Worm (Caenorhabditis elegans) whole organism, young adult: ENCODE measurements around the gene vglu-3.

ENCODE experiments used
- B0336.3 ChIP-seq: fragments of 200-800 bp; sonication (Bioruptor generic); IDR thresholded peaks from 2 replicates; pipeline ENCODE4 v1.3.6; 2022; ENCODE audit warnings: missing genetic modification characterization, missing compliant biosample characterization
- C06A6.2 ChIP-seq: fragments of 200-800 bp; sonication (Bioruptor generic); conservative IDR thresholded peaks from 2 replicates; pipeline ENCODE4 v1.3.6; 2022; ENCODE audit warnings: missing genetic modification characterization, missing compliant biosample characterization
- C17E4.6 ChIP-seq: fragments of 200-800 bp; sonication (Bioruptor generic); IDR thresholded peaks from 2 replicates; pipeline ENCODE4 v1.3.6; 2022; ENCODE audit warnings: missing genetic modification reagents, missing genetic modification characterization, missing compliant biosample characterization
- F33H1.4 ChIP-seq: fragments of 200-800 bp; sonication (Bioruptor generic); IDR thresholded peaks from 2 replicates; pipeline ENCODE4 v1.3.6; 2022; ENCODE audit warnings: missing genetic modification reagents, missing genetic modification characterization, missing compliant biosample characterization
- F37B4.10 ChIP-seq: fragments of 200-800 bp; sonication (Bioruptor generic); IDR thresholded peaks from 2 replicates; pipeline ENCODE4 v1.3.6; 2022; ENCODE audit warnings: missing genetic modification characterization, missing compliant biosample characterization
- F49E8.2 ChIP-seq: sonication (generic microtip); optimal IDR thresholded peaks from 3 replicates; lab custom pipeline; 2017; ENCODE audit warnings: missing genetic modification characterization, mild to moderate bottlenecking, missing compliant biosample characterization, antibody characterized with exemption, moderate library complexity; ENCODE audit not compliant: insufficient read depth
- F52B5.7 ChIP-seq: sonication (generic microtip); optimal IDR thresholded peaks from 2 replicates; lab custom pipeline; 2016; ENCODE audit warnings: mild to moderate bottlenecking, missing genetic modification characterization, missing compliant biosample characterization
- F57C9.4 ChIP-seq: sonication (generic microtip); optimal IDR thresholded peaks from 2 replicates; lab custom pipeline; 2017; ENCODE audit warnings: mild to moderate bottlenecking, missing genetic modification characterization, missing compliant biosample characterization
- K12H6.12 ChIP-seq: fragments of 200-800 bp; sonication (Bioruptor generic); optimal IDR thresholded peaks from 2 replicates; lab custom pipeline; 2018; ENCODE audit warnings: mild to moderate bottlenecking, missing genetic modification characterization, missing compliant biosample characterization
- T26A5.8 ChIP-seq: sonication (generic microtip); optimal IDR thresholded peaks from 2 replicates; lab custom pipeline; 2016; ENCODE audit warnings: missing genetic modification characterization, missing compliant biosample characterization
- Y53G8AR.9 ChIP-seq: fragments of 200-800 bp; sonication (Bioruptor generic); conservative IDR thresholded peaks from 2 replicates; pipeline ENCODE4 v1.3.6; 2022; ENCODE audit warnings: missing genetic modification reagents, missing genetic modification characterization, missing compliant biosample characterization
- Y56A3A.18 ChIP-seq: fragments of 200-800 bp; sonication (Bioruptor generic); IDR thresholded peaks from 2 replicates; pipeline ENCODE4 v1.3.6; 2022; ENCODE audit warnings: missing genetic modification reagents, missing genetic modification characterization, missing compliant biosample characterization
- Y95B8A.8 ChIP-seq: fragments of 200-800 bp; sonication (Bioruptor generic); IDR thresholded peaks from 2 replicates; pipeline ENCODE4 v1.3.6; 2022; ENCODE audit warnings: missing genetic modification reagents, missing genetic modification characterization, missing compliant biosample characterization
- aptf-2 ChIP-seq: fragments of 200-800 bp; sonication (Bioruptor generic); conservative IDR thresholded peaks from 2 replicates; pipeline ENCODE4 v1.3.6; 2022; ENCODE audit warnings: missing genetic modification reagents, missing genetic modification characterization, missing compliant biosample characterization
- attf-5 ChIP-seq: fragments of 200-800 bp; sonication (Bioruptor generic); optimal IDR thresholded peaks from 2 replicates; lab custom pipeline; 2018; ENCODE audit warnings: mild to moderate bottlenecking, missing genetic modification characterization, missing compliant biosample characterization
- bed-2 ChIP-seq: fragments of 200-800 bp; sonication (Bioruptor generic); IDR thresholded peaks from 2 replicates; pipeline ENCODE4 v1.3.6; 2022; ENCODE audit warnings: missing genetic modification reagents, missing genetic modification characterization, missing compliant biosample characterization
- cebp-2 ChIP-seq: fragments of 200-800 bp; sonication (Bioruptor generic); IDR thresholded peaks from 2 replicates; pipeline ENCODE4 v1.3.6; 2022; ENCODE audit warnings: missing genetic modification characterization, missing compliant biosample characterization
- ceh-100 ChIP-seq: fragments of 200-800 bp; sonication (Bioruptor generic); IDR thresholded peaks from 2 replicates; pipeline ENCODE4 v1.3.6; 2022; ENCODE audit warnings: missing genetic modification reagents, missing genetic modification characterization, missing compliant biosample characterization
- ceh-40 ChIP-seq: fragments of 200-800 bp; sonication (Bioruptor generic); IDR thresholded peaks from 2 replicates; pipeline ENCODE4 v1.3.6; 2022; ENCODE audit warnings: missing genetic modification characterization, missing compliant biosample characterization
- ceh-79 ChIP-seq: sonication (generic microtip); optimal IDR thresholded peaks from 2 replicates; lab custom pipeline; 2017; ENCODE audit warnings: mild to moderate bottlenecking, missing genetic modification characterization, missing compliant biosample characterization
- chd-7 ChIP-seq: sonication (generic microtip); optimal IDR thresholded peaks from 2 replicates; lab custom pipeline; 2016; ENCODE audit warnings: mild to moderate bottlenecking, missing genetic modification characterization, moderate library complexity, missing compliant biosample characterization
- dox-1 ChIP-seq: fragments of 200-800 bp; sonication (Bioruptor generic); IDR thresholded peaks from 2 replicates; pipeline ENCODE4 v1.3.6; 2022; ENCODE audit warnings: missing genetic modification reagents, missing genetic modification characterization, missing compliant biosample characterization
- dpff-1 ChIP-seq: sonication (generic microtip); optimal IDR thresholded peaks from 2 replicates; lab custom pipeline; 2017; ENCODE audit warnings: mild to moderate bottlenecking, missing genetic modification characterization, missing compliant biosample characterization
- efl-1 ChIP-seq: fragments of 150-350 bp; optimal IDR thresholded peaks from 2 replicates; lab custom pipeline; 2014; ENCODE audit warnings: missing biosample characterization, missing genetic modification reagents, missing genetic modification characterization
- ets-4 ChIP-seq: fragments of 200-800 bp; sonication (Bioruptor generic); optimal IDR thresholded peaks from 2 replicates; lab custom pipeline; 2018; ENCODE audit warnings: mild to moderate bottlenecking, missing genetic modification characterization, missing compliant biosample characterization
- gei-17 ChIP-seq: fragments of 200-800 bp; sonication (Bioruptor generic); optimal IDR thresholded peaks from 2 replicates; lab custom pipeline; 2018; ENCODE audit warnings: mild to moderate bottlenecking, missing genetic modification characterization, missing compliant biosample characterization
- hmg-20 ChIP-seq: fragments of 200-800 bp; sonication (Bioruptor generic); IDR thresholded peaks from 2 replicates; pipeline ENCODE4 v1.3.6; 2022; ENCODE audit warnings: missing genetic modification reagents, missing genetic modification characterization, missing compliant biosample characterization
- hrde-1 ChIP-seq: sonication (generic microtip); optimal IDR thresholded peaks from 2 replicates; lab custom pipeline; 2016; ENCODE audit warnings: missing genetic modification characterization, mild to moderate bottlenecking, missing compliant biosample characterization, moderate library complexity, missing genotype, missing genetic modification reagents, borderline replicate concordance
- let-526 ChIP-seq: fragments of 200-800 bp; sonication (Bioruptor generic); IDR thresholded peaks from 2 replicates; pipeline ENCODE4 v1.3.6; 2022; ENCODE audit warnings: missing genetic modification reagents, missing genetic modification characterization, missing compliant biosample characterization
- lin-26 ChIP-seq: fragments of 200-800 bp; sonication (Bioruptor generic); IDR thresholded peaks from 2 replicates; pipeline ENCODE4 v1.3.6; 2022; ENCODE audit warnings: missing genetic modification reagents, missing genetic modification characterization, missing compliant biosample characterization
- lin-40 ChIP-seq: sonication (generic microtip); optimal IDR thresholded peaks from 2 replicates; lab custom pipeline; 2016; ENCODE audit warnings: missing genetic modification characterization, mild to moderate bottlenecking, missing compliant biosample characterization, missing genotype, missing genetic modification reagents
- lir-1 ChIP-seq: fragments of 200-800 bp; sonication (Bioruptor generic); conservative IDR thresholded peaks from 2 replicates; pipeline ENCODE4 v1.3.6; 2022; ENCODE audit warnings: missing genetic modification reagents, missing genetic modification characterization, missing compliant biosample characterization
- madf-6 ChIP-seq: fragments of 200-800 bp; sonication (Bioruptor generic); IDR thresholded peaks from 2 replicates; pipeline ENCODE4 v1.3.6; 2022; ENCODE audit warnings: missing genetic modification reagents, missing genetic modification characterization, missing compliant biosample characterization
- mes-4 ChIP-seq: sonication (generic microtip); optimal IDR thresholded peaks from 2 replicates; lab custom pipeline; 2016; ENCODE audit warnings: missing genotype, missing genetic modification characterization, missing compliant biosample characterization
- nfya-1 ChIP-seq: sonication (generic microtip); optimal IDR thresholded peaks from 2 replicates; lab custom pipeline; 2017; ENCODE audit warnings: antibody characterized with exemption, missing compliant biosample characterization, missing genetic modification characterization, borderline replicate concordance; ENCODE audit not compliant: insufficient read depth
- nfyb-1 ChIP-seq: fragments of 200-800 bp; sonication (Bioruptor generic); IDR thresholded peaks from 2 replicates; pipeline ENCODE4 v1.3.6; 2022; ENCODE audit warnings: missing genetic modification reagents, missing genetic modification characterization, missing compliant biosample characterization
- nhr-120 ChIP-seq: fragments of 200-800 bp; sonication (Bioruptor generic); IDR thresholded peaks from 2 replicates; pipeline ENCODE4 v1.3.6; 2022; ENCODE audit warnings: missing genetic modification characterization, missing compliant biosample characterization
- nhr-80 ChIP-seq: sonication (generic microtip); optimal IDR thresholded peaks from 2 replicates; lab custom pipeline; 2016; ENCODE audit warnings: missing genetic modification characterization, missing compliant biosample characterization
- pbrm-1 ChIP-seq: fragments of 200-800 bp; sonication (Bioruptor generic); IDR thresholded peaks from 2 replicates; pipeline ENCODE4 v1.3.6; 2022; ENCODE audit warnings: missing genetic modification reagents, missing genetic modification characterization, missing compliant biosample characterization
- repo-1 ChIP-seq: sonication (generic microtip); optimal IDR thresholded peaks from 2 replicates; lab custom pipeline; 2017; ENCODE audit warnings: mild to moderate bottlenecking, missing genetic modification characterization, missing compliant biosample characterization
- snpc-1.1 ChIP-seq: sonication (generic microtip); optimal IDR thresholded peaks from 2 replicates; lab custom pipeline; 2017; ENCODE audit warnings: missing genetic modification characterization, mild to moderate bottlenecking, missing compliant biosample characterization, antibody characterized with exemption, moderate library complexity, missing genotype, missing genetic modification reagents; ENCODE audit not compliant: insufficient read depth
- snpc-4 ChIP-seq, 5 experiments: fragments of 150-350 bp in 1 of 5; sonication (generic microtip) in 4 of 5; optimal IDR thresholded peaks; 2 replicates each; lab custom pipeline; 2014 to 2018; ENCODE audit warnings: missing genetic modification characterization in 5 of 5, missing biosample characterization in 3 of 5, antibody characterized with exemption in 2 of 5, mild to moderate bottlenecking in 2 of 5, missing compliant biosample characterization in 2 of 5, missing genotype in 2 of 5, moderate library complexity in 2 of 5, missing genetic modification reagents in 1 of 5
- tlf-1 ChIP-seq: fragments of 200-800 bp; sonication (Bioruptor generic); optimal IDR thresholded peaks from 2 replicates; lab custom pipeline; 2018; ENCODE audit warnings: mild to moderate bottlenecking, missing genetic modification characterization, missing compliant biosample characterization
- unc-62 ChIP-seq: fragments of 150-350 bp; optimal IDR thresholded peaks from 2 replicates; lab custom pipeline; 2014; ENCODE audit warnings: missing biosample characterization, missing genetic modification reagents, missing genetic modification characterization
- zfh-2 ChIP-seq: fragments of 200-800 bp; sonication (Bioruptor generic); conservative IDR thresholded peaks from 2 replicates; pipeline ENCODE4 v1.3.6; 2022; ENCODE audit warnings: missing genetic modification reagents, missing genetic modification characterization, missing compliant biosample characterization
- ztf-25 ChIP-seq: fragments of 200-800 bp; sonication (Bioruptor generic); IDR thresholded peaks from 2 replicates; pipeline ENCODE4 v1.3.6; 2022; ENCODE audit warnings: missing genetic modification reagents, missing genetic modification characterization, missing compliant biosample characterization
- ztf-28 ChIP-seq: fragments of 200-800 bp; sonication (Bioruptor generic); IDR thresholded peaks from 2 replicates; pipeline ENCODE4 v1.3.6; 2022; ENCODE audit warnings: missing genetic modification reagents, missing genetic modification characterization, missing compliant biosample characterization
- ztf-6 ChIP-seq: fragments of 200-800 bp; sonication (Bioruptor generic); IDR thresholded peaks from 2 replicates; pipeline ENCODE4 v1.3.6; 2022; ENCODE audit warnings: missing genetic modification reagents, missing genetic modification characterization, missing compliant biosample characterization

The vglu-3 gene

ce11 chrIII:10270778-10271307 is 29.3 kb upstream of the vglu-3 start, which contains the start of gene cnk-1 (continued):
- peak; percentile 30 for TF ChIP-seq F52B5.7 (tag; lab: Kevin White, UChicago)
- peak; percentile 84 for TF ChIP-seq lin-26 (GFP tag; lab: Robert Waterston, UW)
- TF ChIP-seq chd-7, result peak; percentile 57
- peak; percentile 97 for TF ChIP-seq ztf-25 (GFP tag; lab: Robert Waterston, UW)
- TF ChIP-seq hrde-1, result no peak
- TF ChIP-seq lin-40 (tag; lab: Kevin White, UChicago), result peak; percentile 80
- TF ChIP-seq ztf-6 (GFP tag; lab: Robert Waterston, UW), result peak; percentile 88
- TF ChIP-seq nfya-1 (tag; lab: Kevin White, UChicago), result no peak
- TF ChIP-seq C06A6.2 (GFP tag; lab: Robert Waterston, UW), result peak; percentile 91
- peak; percentile 60 for TF ChIP-seq repo-1 (tag; lab: Kevin White, UChicago)
- TF ChIP-seq ceh-100 (GFP tag; lab: Robert Waterston, UW), result peak; percentile 93
- TF ChIP-seq B0336.3 (GFP tag; lab: Robert Waterston, UW), result peak; percentile 84
- no peak for TF ChIP-seq snpc-1.1 (tag; lab: Kevin White, UChicago)
- peak; percentile 98 for TF ChIP-seq lir-1
- TF ChIP-seq F37B4.10 (GFP tag; lab: Robert Waterston, UW), result peak; percentile 94; the same call in 1 of the 2 replicates
- TF ChIP-seq zfh-2 (GFP tag; lab: Robert Waterston, UW), result peak; percentile 81
- TF ChIP-seq C17E4.6 (GFP tag; lab: Robert Waterston, UW), result peak; percentile 98
- no peak for TF ChIP-seq snpc-4 (GFP tag; optimal IDR thresholded peaks at IDR 0.05; lab: Kevin White, UChicago)
- TF ChIP-seq snpc-4 (tag; optimal IDR thresholded peaks at IDR 0.05; lab: Kevin White, UChicago), result peak in 2 of 4 experiments; percentile 56 to 76
- peak; percentile 99 for TF ChIP-seq ztf-28 (GFP tag; lab: Robert Waterston, UW)
- peak; percentile 98 for TF ChIP-seq nfyb-1 (GFP tag; lab: Robert Waterston, UW)
- TF ChIP-seq dpff-1 (tag; lab: Kevin White, UChicago), result no peak
- TF ChIP-seq mes-4, result no peak
- TF ChIP-seq unc-62 (GFP tag; lab: Kevin White, UChicago), result no peak
- peak; percentile 97 for TF ChIP-seq madf-6 (GFP tag; lab: Robert Waterston, UW)
- peak; percentile 80 for TF ChIP-seq tlf-1 (GFP tag; lab: Kevin White, UChicago)
- TF ChIP-seq nhr-120 (GFP tag; lab: Robert Waterston, UW), result peak; percentile 94; the same call in 1 of the 2 replicates
- TF ChIP-seq F57C9.4, result no peak
- TF ChIP-seq bed-2 (GFP tag; lab: Robert Waterston, UW), result peak; percentile 97
- peak; percentile 50 for TF ChIP-seq nhr-80
- TF ChIP-seq dox-1 (GFP tag; lab: Robert Waterston, UW), result peak; percentile 99
- peak; percentile 97 for TF ChIP-seq Y95B8A.8 (GFP tag; lab: Robert Waterston, UW)
- peak; percentile 98 for TF ChIP-seq pbrm-1
- peak; percentile 26 for TF ChIP-seq gei-17 (GFP tag; lab: Kevin White, UChicago)
- TF ChIP-seq K12H6.12 (tag; lab: Kevin White, UChicago), result peak; percentile 77
- no peak for TF ChIP-seq ets-4 (GFP tag; lab: Kevin White, UChicago)
- TF ChIP-seq F49E8.2, result peak; percentile 85
- TF ChIP-seq ceh-79 (tag; lab: Kevin White, UChicago), result no peak
- peak; percentile 82 for TF ChIP-seq attf-5 (GFP tag; lab: Kevin White, UChicago)
- peak; percentile 99 for TF ChIP-seq let-526
- peak; percentile 96 for TF ChIP-seq aptf-2 (GFP tag; lab: Robert Waterston, UW)
- TF ChIP-seq F33H1.4 (GFP tag; lab: Robert Waterston, UW), result peak; percentile 90
- peak; percentile 94 for TF ChIP-seq cebp-2 (GFP tag; lab: Robert Waterston, UW)
- peak; percentile 99 for TF ChIP-seq Y53G8AR.9 (GFP tag; lab: Robert Waterston, UW)
- peak; percentile 73; the same call in 1 of the 2 replicates for TF ChIP-seq ceh-40 (GFP tag; lab: Robert Waterston, UW)
- TF ChIP-seq T26A5.8, result no peak
- peak; percentile 95 for TF ChIP-seq Y56A3A.18
- TF ChIP-seq efl-1 (GFP tag; lab: Kevin White, UChicago), result peak; percentile 17
- peak; percentile 96 for TF ChIP-seq hmg-20 (GFP tag; lab: Robert Waterston, UW)
